Worm (Caenorhabditis elegans) whole organism, midembryonic: ENCODE data around the gene srv-29.
"Not testable (repeated sequence)": the region's sequence is repeated elsewhere in the genome, so short reads cannot be mapped to it uniquely, and the experiment has no call there.

Experiments
- T22C8.4 ChIP-seq: fragments of 200-800 bp; sonication (Bioruptor generic); IDR thresholded peaks from 2 replicates; pipeline ENCODE4 v1.3.6; 2022; ENCODE audit warnings: missing genetic modification characterization, missing compliant biosample characterization
- cog-1 ChIP-seq: sonication (generic microtip); optimal IDR thresholded peaks from 2 replicates; lab custom pipeline; 2016; ENCODE audit warnings: missing genetic modification characterization, missing compliant biosample characterization
- flt-1 ChIP-seq: fragments of 200-800 bp; sonication (Bioruptor generic); IDR thresholded peaks from 2 replicates; pipeline ENCODE4 v1.3.6; 2022; ENCODE audit warnings: missing genetic modification characterization, missing compliant biosample characterization
- klf-2 ChIP-seq: fragments of 200-800 bp; sonication (Bioruptor generic); conservative IDR thresholded peaks from 2 replicates; pipeline ENCODE4 v1.3.6; 2022; ENCODE audit warnings: missing genetic modification reagents, missing genetic modification characterization, missing compliant biosample characterization
- med-1 ChIP-seq: sonication (generic microtip); optimal IDR thresholded peaks from 2 replicates; lab custom pipeline; 2017; ENCODE audit warnings: missing genetic modification characterization, mild to moderate bottlenecking, missing compliant biosample characterization, antibody characterized with exemption, missing genetic modification reagents; ENCODE audit not compliant: insufficient read depth
- ref-1 ChIP-seq: fragments of 200-800 bp; sonication (Bioruptor generic); conservative IDR thresholded peaks from 2 replicates; pipeline ENCODE4 v1.3.6; 2022; ENCODE audit warnings: missing genetic modification reagents, missing genetic modification characterization, missing compliant biosample characterization
- tab-1 ChIP-seq: fragments of 200-800 bp; sonication (Bioruptor generic); IDR thresholded peaks from 2 replicates; pipeline ENCODE4 v1.3.6; 2022; ENCODE audit warnings: missing genetic modification characterization, missing compliant biosample characterization
- ztf-23 ChIP-seq: fragments of 200-800 bp; sonication (Bioruptor generic); IDR thresholded peaks from 2 replicates; pipeline ENCODE4 v1.3.6; 2022; ENCODE audit warnings: missing genetic modification reagents, missing genetic modification characterization, missing compliant biosample characterization
- ztf-29 ChIP-seq: fragments of 200-800 bp; sonication (Bioruptor generic); IDR thresholded peaks from 2 replicates; pipeline ENCODE4 v1.3.6; 2022; ENCODE audit warnings: missing genetic modification reagents, missing genetic modification characterization, missing compliant biosample characterization

The srv-29 gene

ce11 chrIV:6279392-6279791 is 13.0 kb upstream of the srv-29 start, which contains the start of gene sams-5:
Gene sams-5, minus strand, starts transcription at chrIV:6279522.
- TF ChIP-seq ref-1 (no peak), ztf-23 (GFP tag; lab: Robert Waterston, UW) (no peak), cog-1 (tag; lab: Kevin White, UChicago) (no peak), ztf-29 (no peak), T22C8.4 (GFP tag; lab: Robert Waterston, UW) (no peak), klf-2 (GFP tag; lab: Robert Waterston, UW) (no peak), med-1 (GFP tag; lab: Kevin White, UChicago) (no peak), flt-1 (GFP tag; lab: Robert Waterston, UW) (no peak), tab-1 (no peak)

- no peak for TF ChIP-seq med-1 (GFP tag; lab: Kevin White, UChicago)
- TF ChIP-seq T22C8.4 (GFP tag; lab: Robert Waterston, UW), result no peak
- TF ChIP-seq ztf-23 (GFP tag; lab: Robert Waterston, UW), result no peak
- no peak for TF ChIP-seq flt-1 (GFP tag; lab: Robert Waterston, UW)
- no peak for TF ChIP-seq tab-1
- TF ChIP-seq cog-1 (tag; lab: Kevin White, UChicago), result no peak
- no peak for TF ChIP-seq ztf-29
- TF ChIP-seq ref-1, result no peak
- TF ChIP-seq klf-2 (GFP tag; lab: Robert Waterston, UW), result no peak
These were observed 9.3 kb upstream of the srv-29 start, which contains the start of the genes aat-4 and T13A10.1 for ce11 chrIV:6275671-6276209. Gene aat-4, minus strand, starts transcription at chrIV:6275721. Gene T13A10.1, plus strand, starts transcription at chrIV:6276081.

ce11 chrIV:6271923-6272322 is 5.5 kb upstream of the srv-29 start, which contains the start of gene srv-31:
Gene srv-31, minus strand, starts transcription at chrIV:6272023.
- TF ChIP-seq tab-1 (no peak), ztf-23 (GFP tag; lab: Robert Waterston, UW) (no peak), ref-1 (no peak), ztf-29 (no peak), T22C8.4 (GFP tag; lab: Robert Waterston, UW) (no peak), cog-1 (tag; lab: Kevin White, UChicago) (no peak), klf-2 (GFP tag; lab: Robert Waterston, UW) (no peak), flt-1 (GFP tag; lab: Robert Waterston, UW) (no peak), med-1 (GFP tag; lab: Kevin White, UChicago) (no peak)

- no peak for TF ChIP-seq T22C8.4 (GFP tag; lab: Robert Waterston, UW)
- TF ChIP-seq ztf-29, result no peak
These were observed 2.9 kb upstream of the srv-29 start, which contains the start of gene srv-30 for ce11 chrIV:6269346-6269745. Gene srv-30, minus strand, starts transcription at chrIV:6269446.

ce11 chrIV:6263244-6263643 is 3.2 kb downstream of the srv-29 start, which contains the start of gene srv-28:
Gene srv-28, minus strand, starts transcription at chrIV:6263344.
- no peak for TF ChIP-seq ztf-29

- TF ChIP-seq ref-1 (no peak), T22C8.4 (GFP tag; lab: Robert Waterston, UW) (no peak), ztf-29 (no peak)
These were observed 6.7 kb downstream of the srv-29 start, which contains the start of gene nlp-16 for ce11 chrIV:6259732-6260131. Gene nlp-16, minus strand, starts transcription at chrIV:6259832.

- TF ChIP-seq med-1 (GFP tag; lab: Kevin White, UChicago) (no peak), tab-1 (no peak), ztf-23 (GFP tag; lab: Robert Waterston, UW) (no peak), flt-1 (GFP tag; lab: Robert Waterston, UW) (no peak), cog-1 (tag; lab: Kevin White, UChicago) (no peak), klf-2 (GFP tag; lab: Robert Waterston, UW) (no peak), T22C8.4 (GFP tag; lab: Robert Waterston, UW) (no peak), ztf-29 (no peak), ref-1 (no peak)
These were observed 7.4 kb downstream of the srv-29 start for ce11 chrIV:6258967-6259366.

- no peak for TF ChIP-seq klf-2 (GFP tag; lab: Robert Waterston, UW)
- TF ChIP-seq cog-1 (tag; lab: Kevin White, UChicago), result no peak
- no peak for TF ChIP-seq ref-1
- no peak for TF ChIP-seq T22C8.4 (GFP tag; lab: Robert Waterston, UW)
- no peak for TF ChIP-seq ztf-29
- TF ChIP-seq flt-1 (GFP tag; lab: Robert Waterston, UW), result no peak
These were observed 11.8 kb downstream of the srv-29 start, which contains the start of gene T13A10.64 for ce11 chrIV:6254635-6255034. Gene T13A10.64, plus strand, starts transcription at chrIV:6254935.

ce11 chrIV:6253000-6253399 is 13.4 kb downstream of the srv-29 start, which contains the start of gene T13A10.2:
Gene T13A10.2, plus strand, starts transcription at chrIV:6253300.
- not testable (repeated sequence) for TF ChIP-seq klf-2 (GFP tag; lab: Robert Waterston, UW); cog-1 (tag; lab: Kevin White, UChicago); tab-1

ce11 chrIV:6249591-6249990 is 16.8 kb downstream of the srv-29 start, which contains the start of gene F58F9.1:
Gene F58F9.1, plus strand, starts transcription at chrIV:6249841.
- no peak for TF ChIP-seq med-1 (GFP tag; lab: Kevin White, UChicago)

ce11 chrIV:6248486-6248885 is 17.9 kb downstream of the srv-29 start, which contains the start of gene acox-3:
Gene acox-3, minus strand, starts transcription at chrIV:6248492.
- TF ChIP-seq med-1 (GFP tag; lab: Kevin White, UChicago) (no peak), flt-1 (GFP tag; lab: Robert Waterston, UW) (no peak)
